Worm (Caenorhabditis elegans): Measurements from ENCODE around the gene msp-113.
"Not testable (repeated sequence)": the region's sequence is repeated elsewhere in the genome, so short reads cannot be mapped to it uniquely, and the experiment has no call there.

The msp-113 gene

DNA sequence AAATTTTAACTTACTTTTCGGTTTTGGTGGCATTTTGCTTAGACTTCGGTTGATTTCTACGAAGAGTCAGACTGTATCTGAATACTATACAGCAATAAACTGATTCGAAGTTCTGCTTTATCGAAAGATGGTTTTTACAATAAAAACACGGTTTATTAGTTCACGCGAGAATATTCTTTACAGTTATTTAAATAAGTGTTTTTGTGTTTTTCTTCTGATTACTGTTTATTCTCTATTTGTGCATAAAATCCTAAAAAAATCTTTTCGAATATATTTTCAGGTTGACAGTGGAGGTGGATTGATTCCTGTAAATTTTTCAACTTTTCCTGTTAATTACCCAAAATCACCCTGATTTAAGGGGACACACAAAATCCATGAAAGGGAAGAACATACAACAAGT is 8.3 kb downstream of the msp-113 start, which contains the start of gene ZK354.8:
Gene ZK354.8 (minus strand): TSS at position 101 of the 400 bp plus-strand sequence.
- TF ChIP-seq elt-4 (tag; optimal IDR thresholded peaks at IDR 0.05) (no peak), tbx-2 (tag; optimal IDR thresholded peaks at IDR 0.05) (no peak), odd-2 (tag; optimal IDR thresholded peaks at IDR 0.05) (no peak), elt-2 (tag; optimal IDR thresholded peaks at IDR 0.05) (no peak), pha-2 (tag; optimal IDR thresholded peaks at IDR 0.05) (no peak), ceh-48 (tag; optimal IDR thresholded peaks at IDR 0.05) (no peak), F13H6.1 (tag; optimal IDR thresholded peaks at IDR 0.05) (no peak), ceh-19 (GFP tag; optimal IDR thresholded peaks at IDR 0.05) (no peak), fkh-6 (tag; optimal IDR thresholded peaks at IDR 0.05) (no peak)

DNA sequence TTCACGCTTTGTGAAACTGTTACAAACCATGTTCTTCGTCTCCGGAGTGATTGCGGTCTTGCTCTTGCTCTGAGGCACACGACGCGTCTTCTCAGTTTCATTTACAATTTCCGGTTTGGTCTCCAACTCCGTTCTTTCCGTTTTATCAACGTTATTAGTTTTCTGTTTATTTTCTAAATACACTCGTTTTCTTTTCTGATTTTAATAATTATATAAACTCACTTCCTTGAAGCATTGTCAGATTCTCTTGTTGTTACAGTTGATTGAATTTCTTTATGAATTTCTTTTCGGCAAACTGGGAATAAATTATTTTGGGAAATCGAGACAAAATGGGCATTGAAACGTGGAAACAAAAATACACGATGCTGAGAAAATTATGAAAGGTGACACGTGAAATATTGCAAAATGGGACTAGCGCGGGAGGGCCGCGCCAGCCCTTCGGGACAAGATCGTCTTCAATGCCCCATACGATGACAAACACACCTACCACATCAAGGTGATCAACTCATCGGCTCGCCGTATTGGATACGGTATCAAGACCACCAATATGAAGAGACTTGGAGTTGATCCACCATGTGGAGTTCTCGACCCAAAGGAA is 10.4 kb downstream of the msp-113 start, which contains the start of the genes ZK354.9 and msp-58:
Gene ZK354.9 (minus strand): TSS at position 101 of the 598 bp plus-strand sequence.
Gene msp-58 (plus strand): TSS at position 548 of the 598 bp plus-strand sequence.
- not testable (repeated sequence) for TF ChIP-seq pqm-1 (tag; optimal IDR thresholded peaks at IDR 0.05); unc-55 (GFP tag; optimal IDR thresholded peaks at IDR 0.05); fkh-10 (GFP tag; optimal IDR thresholded peaks at IDR 0.05)

DNA sequence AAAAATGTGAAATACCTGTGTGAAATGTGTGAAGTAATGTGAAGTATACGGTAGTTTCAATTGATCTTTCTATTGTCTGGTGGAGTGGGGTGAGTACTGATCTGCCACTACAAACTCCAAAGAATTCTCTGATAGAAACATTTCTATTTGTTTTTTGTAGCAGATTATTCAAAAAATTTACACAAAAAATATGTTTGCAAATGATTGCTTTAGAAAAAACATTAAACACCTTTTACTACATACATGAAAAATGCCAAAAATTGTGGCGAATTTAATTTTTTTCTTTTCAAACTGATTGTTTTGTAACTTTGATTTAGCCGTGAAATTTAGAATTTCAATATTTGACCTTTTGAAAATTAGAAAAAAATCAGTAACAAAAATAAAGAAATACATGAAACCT is 12.0 kb downstream of the msp-113 start, which contains the start of gene ZK354.3:
Gene ZK354.3 (plus strand): TSS at position 301 of the 400 bp plus-strand sequence.
- no peak for TF ChIP-seq lin-11 (tag; optimal IDR thresholded peaks at IDR 0.05)
- no peak for TF ChIP-seq ceh-24 (tag; optimal IDR thresholded peaks at IDR 0.05)
- no peak for TF ChIP-seq ceh-18 (tag; optimal IDR thresholded peaks at IDR 0.05)
- TF ChIP-seq ceh-9 (tag; optimal IDR thresholded peaks at IDR 0.05) = no peak
- TF ChIP-seq elt-2 (tag; optimal IDR thresholded peaks at IDR 0.05) = no peak
- no peak for TF ChIP-seq dmd-4 (tag; optimal IDR thresholded peaks at IDR 0.05; ENCODE audit: borderline replicate concordance)
- TF ChIP-seq C38D4.7 (GFP tag; optimal IDR thresholded peaks at IDR 0.05) = no peak
- TF ChIP-seq ets-4 (tag; optimal IDR thresholded peaks at IDR 0.05) = no peak
- TF ChIP-seq ceh-14 (tag; optimal IDR thresholded peaks at IDR 0.05) = no peak
- TF ChIP-seq tbx-7 (tag; optimal IDR thresholded peaks at IDR 0.05) = no peak
- no peak for TF ChIP-seq pag-3 (tag; optimal IDR thresholded peaks at IDR 0.05; ENCODE audit: borderline replicate concordance)
- no peak for TF ChIP-seq K02D7.2 (tag; optimal IDR thresholded peaks at IDR 0.05)
- no peak for TF ChIP-seq unc-55 (GFP tag; optimal IDR thresholded peaks at IDR 0.05)
- no peak for TF ChIP-seq fkh-10 (GFP tag; optimal IDR thresholded peaks at IDR 0.05)

DNA sequence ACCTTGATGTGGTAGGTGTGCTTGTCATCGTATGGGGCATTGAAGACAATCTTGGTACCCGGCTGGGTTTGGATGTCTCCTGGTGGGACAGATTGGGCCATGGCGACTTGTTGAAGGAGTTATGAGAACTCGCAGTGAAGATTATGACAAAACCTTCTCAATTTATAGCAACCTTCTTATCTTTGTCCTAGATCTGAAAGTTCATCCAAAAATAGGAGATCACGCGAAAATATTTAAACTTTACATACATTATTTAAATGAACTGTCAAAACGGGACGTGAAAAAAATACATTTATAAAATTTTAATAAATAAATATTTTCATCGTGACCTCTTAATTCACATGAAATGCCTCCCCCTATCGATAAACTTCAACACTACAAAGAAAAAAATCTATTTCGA is 15.2 kb downstream of the msp-113 start, which contains the start of the genes msp-59 and ZK354.2:
Gene msp-59 (minus strand): TSS at position 101 of the 400 bp plus-strand sequence.
Gene ZK354.2 (plus strand): TSS at position 395 of the 400 bp plus-strand sequence.
- not testable (repeated sequence) for TF ChIP-seq ceh-18, ceh-30, pax-1 (tag; optimal IDR thresholded peaks at IDR 0.05)

DNA sequence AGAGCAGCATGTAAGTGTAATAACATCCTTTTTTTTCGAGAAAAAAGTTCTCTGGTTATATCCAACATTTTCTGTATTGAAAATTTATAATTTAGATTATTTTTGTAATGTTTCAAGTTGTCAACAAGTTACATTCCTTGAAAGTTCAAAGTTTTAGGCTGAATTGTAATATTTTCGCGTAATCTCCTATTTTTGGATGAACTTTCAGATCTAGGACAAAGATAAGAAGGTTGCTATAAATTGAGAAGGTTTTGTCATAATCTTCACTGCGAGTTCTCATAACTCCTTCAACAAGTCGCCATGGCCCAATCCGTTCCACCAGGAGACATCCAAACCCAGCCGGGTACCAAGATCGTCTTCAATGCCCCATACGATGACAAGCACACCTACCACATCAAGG is 18.5 kb downstream of the msp-113 start, which contains the start of gene msp-65:
Gene msp-65 (plus strand): TSS at position 301 of the 400 bp plus-strand sequence.
- not testable (repeated sequence) for TF ChIP-seq eyg-1 (tag; optimal IDR thresholded peaks at IDR 0.05); T23F11.4 (GFP tag; optimal IDR thresholded peaks at IDR 0.05); ceh-24 (tag; optimal IDR thresholded peaks at IDR 0.05)

DNA sequence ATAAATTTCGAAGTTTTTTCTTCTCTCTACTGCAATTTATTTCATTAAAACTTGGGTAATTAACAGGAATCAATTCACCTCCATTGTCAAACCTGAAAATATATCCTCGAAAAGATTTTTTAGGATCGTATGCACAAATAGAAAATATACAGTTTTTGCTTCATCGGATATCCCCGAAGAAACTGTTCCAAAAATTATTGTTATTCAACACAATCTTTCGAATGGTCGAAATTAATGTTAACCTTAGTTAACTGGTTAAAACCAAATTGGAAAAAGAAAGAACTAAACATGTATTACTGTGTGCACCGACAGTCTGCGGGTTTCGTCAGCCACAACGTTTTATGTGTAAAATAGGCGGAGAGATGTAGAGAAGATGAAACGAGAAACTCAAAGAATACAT is 19.3 kb downstream of the msp-113 start:
- TF ChIP-seq madf-2 (tag; optimal IDR thresholded peaks at IDR 0.05) (no peak), unc-3 (GFP tag; conservative IDR thresholded peaks at IDR 0.05) (no peak), unc-3 (tag; optimal IDR thresholded peaks at IDR 0.05) (no peak), syd-9 (tag; optimal IDR thresholded peaks at IDR 0.05) (no peak), fax-1 (tag; optimal IDR thresholded peaks at IDR 0.05) (no peak), pros-1 (tag; optimal IDR thresholded peaks at IDR 0.05) (no peak), nfya-1 (tag; optimal IDR thresholded peaks at IDR 0.05) (no peak), pat-9 (tag; optimal IDR thresholded peaks at IDR 0.05) (no peak), ceh-2 (tag; optimal IDR thresholded peaks at IDR 0.05) (no peak), pax-1 (tag; optimal IDR thresholded peaks at IDR 0.05) (no peak), lim-6 (tag; optimal IDR thresholded peaks at IDR 0.05) (no peak), Y22D7AL.16 (tag; optimal IDR thresholded peaks at IDR 0.05) (no peak), F13H6.1 (tag; optimal IDR thresholded peaks at IDR 0.05) (no peak), ceh-14 (tag; optimal IDR thresholded peaks at IDR 0.05) (no peak), ceh-24 (tag; optimal IDR thresholded peaks at IDR 0.05) (no peak), K09A11.1 (tag; optimal IDR thresholded peaks at IDR 0.05; ENCODE audit: insufficient read depth) (no peak), ceh-9 (tag; optimal IDR thresholded peaks at IDR 0.05) (no peak)

Measured in whole organism, late embryonic.